Fruit fly (Drosophila melanogaster): ENCODE results near the gene kra.

DNA sequence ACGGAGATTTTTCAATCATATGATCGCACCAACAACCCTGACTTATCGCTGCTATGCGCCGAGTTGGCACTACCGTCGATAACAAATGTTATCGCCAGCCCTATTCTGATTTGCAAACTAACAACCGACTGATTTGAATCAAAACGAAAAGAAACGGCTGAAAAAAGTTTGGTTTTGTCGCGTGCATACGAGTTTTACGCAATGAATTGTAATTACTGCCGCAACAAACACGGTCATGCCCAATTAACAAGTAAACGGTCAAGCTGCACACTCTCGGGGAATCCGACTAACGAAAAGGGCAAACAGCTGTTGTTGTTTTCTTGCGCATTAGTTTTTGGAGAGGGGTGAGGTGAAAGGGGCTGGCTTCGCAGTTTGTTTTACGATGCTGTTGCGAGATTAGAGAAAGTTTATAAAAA, 36.2 kb downstream of the kra start, which contains the start of the genes CG14671 and CG12746:
- TF ChIP-seq CG5204 (GFP tag; optimal IDR thresholded peaks at IDR 0.05) (no peak), Hr96 (GFP tag; optimal IDR thresholded peaks at IDR 0.05) (no peak), CG12768 (GFP tag; optimal IDR thresholded peaks at IDR 0.05) (no peak), CG7045 (GFP tag; optimal IDR thresholded peaks at IDR 0.05) (no peak), kay (GFP tag; ENCODE audit: borderline replicate concordance) (no peak), Crg-1 (GFP tag; optimal IDR thresholded peaks at IDR 0.05) (no peak), Mnt (GFP tag; optimal IDR thresholded peaks at IDR 0.05) (peak; percentile 64), CG33017 (tag; optimal IDR thresholded peaks at IDR 0.05) (no peak)
